Fruit fly (Drosophila melanogaster) whole organism, pupa: Measurements from ENCODE around the gene TAF1B.

ENCODE experiments used
- CG10348 ChIP-seq: fragments of 200-800 bp; sonication (Bioruptor generic); IDR thresholded peaks from 2 replicates; pipeline ENCODE4 v1.3.6; 2022; ENCODE audit warnings: missing biosample characterization, missing genetic modification characterization
- CG12605 ChIP-seq: fragments of 200-800 bp; sonication (Bioruptor generic); IDR thresholded peaks from 2 replicates; pipeline ENCODE4 v1.3.6; 2022; ENCODE audit warnings: missing biosample characterization, missing genetic modification characterization
- CG13204 ChIP-seq: fragments of 200-800 bp; sonication (Bioruptor generic); optimal IDR thresholded peaks from 2 replicates; lab custom pipeline; 2018; ENCODE audit warnings: missing biosample characterization, mild to moderate bottlenecking, missing genetic modification characterization, moderate library complexity
- CG14655 ChIP-seq: fragments of 200-800 bp; sonication (Bioruptor generic); optimal IDR thresholded peaks from 3 replicates; lab custom pipeline; 2017; ENCODE audit warnings: mild to moderate bottlenecking, missing biosample characterization, missing genetic modification reagents, missing genetic modification characterization
- CG15710 ChIP-seq: fragments of 200-800 bp; sonication (Bioruptor generic); optimal IDR thresholded peaks from 2 replicates; lab custom pipeline; 2018; ENCODE audit warnings: missing biosample characterization, mild to moderate bottlenecking, missing genetic modification characterization, moderate library complexity
- CG17806 ChIP-seq: fragments of 200-800 bp; sonication (Bioruptor generic); optimal IDR thresholded peaks from 2 replicates; lab custom pipeline; 2018; ENCODE audit warnings: missing biosample characterization, mild to moderate bottlenecking, missing genetic modification characterization, moderate library complexity
- CG32121 ChIP-seq: fragments of 200-800 bp; sonication (Bioruptor generic); IDR thresholded peaks from 2 replicates; pipeline ENCODE4 v1.3.6; 2022; ENCODE audit warnings: missing biosample characterization, missing genetic modification characterization
- CG34367 ChIP-seq: fragments of 200-800 bp; sonication (Bioruptor generic); optimal IDR thresholded peaks from 2 replicates; lab custom pipeline; 2018; ENCODE audit warnings: missing biosample characterization, mild to moderate bottlenecking, missing genetic modification characterization
- CG4496 ChIP-seq: fragments of 200-800 bp; sonication (Bioruptor generic); IDR thresholded peaks from 3 replicates; pipeline ENCODE4 v1.3.6; 2022; ENCODE audit warnings: missing biosample characterization, missing genetic modification characterization
- CG8159 ChIP-seq: fragments of 200-800 bp; sonication (Bioruptor generic); optimal IDR thresholded peaks from 3 replicates; lab custom pipeline; 2018; ENCODE audit warnings: missing biosample characterization, mild to moderate bottlenecking, missing genetic modification characterization, moderate library complexity
- CG8301 ChIP-seq: fragments of 200-800 bp; sonication (Bioruptor generic); optimal IDR thresholded peaks from 2 replicates; lab custom pipeline; 2018; ENCODE audit warnings: missing biosample characterization, mild to moderate bottlenecking, missing genetic modification characterization
- CG9948 ChIP-seq: fragments of 200-800 bp; sonication (Bioruptor generic); optimal IDR thresholded peaks from 2 replicates; lab custom pipeline; 2018; ENCODE audit warnings: missing biosample characterization, mild to moderate bottlenecking, missing genetic modification characterization, moderate library complexity
- D1 ChIP-seq: fragments of 200-800 bp; sonication (Bioruptor generic); optimal IDR thresholded peaks from 2 replicates; lab custom pipeline; 2018; ENCODE audit warnings: missing biosample characterization, mild to moderate bottlenecking, missing genetic modification characterization, moderate library complexity
- EcR ChIP-seq: fragments of 200-800 bp; sonication (Bioruptor generic); optimal IDR thresholded peaks from 3 replicates; lab custom pipeline; 2019; ENCODE audit warnings: missing biosample characterization, missing genetic modification characterization, mild to moderate bottlenecking, moderate library complexity, missing genetic modification reagents
- Ets98B ChIP-seq: fragments of 200-800 bp; sonication (Bioruptor generic); IDR thresholded peaks from 2 replicates; pipeline ENCODE4 v1.3.6; 2022; ENCODE audit warnings: missing biosample characterization, missing genetic modification characterization
- Pif1A ChIP-seq: fragments of 200-800 bp; sonication (Bioruptor generic); optimal IDR thresholded peaks from 3 replicates; lab custom pipeline; 2016; ENCODE audit warnings: missing biosample characterization, missing genetic modification characterization
- Pif1B ChIP-seq: fragments of 200-800 bp; sonication (Bioruptor generic); optimal IDR thresholded peaks from 3 replicates; lab custom pipeline; 2016; ENCODE audit warnings: missing biosample characterization, missing genetic modification characterization
- Snoo ChIP-seq: fragments of 200-800 bp; sonication (Bioruptor generic); optimal IDR thresholded peaks from 3 replicates; lab custom pipeline; 2017; ENCODE audit warnings: missing biosample characterization, mild to moderate bottlenecking, missing genetic modification characterization, inconsistent platforms
- fd96Ca ChIP-seq: fragments of 200-800 bp; sonication (Bioruptor generic); IDR thresholded peaks from 3 replicates; pipeline ENCODE4 v1.3.6; 2022; ENCODE audit warnings: missing biosample characterization, missing genetic modification characterization
- gl ChIP-seq: fragments of 200-800 bp; sonication (Bioruptor generic); optimal IDR thresholded peaks from 2 replicates; lab custom pipeline; 2018; ENCODE audit warnings: missing biosample characterization, mild to moderate bottlenecking, missing genetic modification characterization
- rn ChIP-seq: fragments of 200-800 bp; sonication (Bioruptor generic); IDR thresholded peaks from 2 replicates; pipeline ENCODE4 v1.3.6; 2022; ENCODE audit warnings: missing biosample characterization, missing genetic modification characterization

The TAF1B gene

dm6 chr3R:10108289-10108928 lies 35.6 kb downstream of the TAF1B start:
- TF ChIP-seq CG4496 (GFP tag; lab: Robert Waterston, UW): 0 out of 3 replicates have a peak, but pooled peaks have one; percentile 42
- TF ChIP-seq EcR: peak; percentile 9
- no peak for TF ChIP-seq rn (GFP tag; lab: Robert Waterston, UW)
- TF ChIP-seq, all 21 proteins: peak for 2

- no peak for TF ChIP-seq CG14655 (GFP tag; lab: Kevin White, UChicago)
- TF ChIP-seq CG32121 (GFP tag; lab: Robert Waterston, UW): peak; percentile 60; the same call in 1 of the 2 replicates
- no peak for TF ChIP-seq gl (tag; lab: Kevin White, UChicago)
Observed at dm6 chr3R:10106796-10107195, 37.2 kb downstream of the TAF1B start.

dm6 chr3R:10100498-10101196 lies 43.3 kb downstream of the TAF1B start:
- peak; percentile 52; the same call in 1 of the 3 replicates for TF ChIP-seq CG4496 (GFP tag; lab: Robert Waterston, UW)
- no peak for TF ChIP-seq rn (GFP tag; lab: Robert Waterston, UW)
- no peak for TF ChIP-seq CG15710 (tag; lab: Kevin White, UChicago)

DNA sequence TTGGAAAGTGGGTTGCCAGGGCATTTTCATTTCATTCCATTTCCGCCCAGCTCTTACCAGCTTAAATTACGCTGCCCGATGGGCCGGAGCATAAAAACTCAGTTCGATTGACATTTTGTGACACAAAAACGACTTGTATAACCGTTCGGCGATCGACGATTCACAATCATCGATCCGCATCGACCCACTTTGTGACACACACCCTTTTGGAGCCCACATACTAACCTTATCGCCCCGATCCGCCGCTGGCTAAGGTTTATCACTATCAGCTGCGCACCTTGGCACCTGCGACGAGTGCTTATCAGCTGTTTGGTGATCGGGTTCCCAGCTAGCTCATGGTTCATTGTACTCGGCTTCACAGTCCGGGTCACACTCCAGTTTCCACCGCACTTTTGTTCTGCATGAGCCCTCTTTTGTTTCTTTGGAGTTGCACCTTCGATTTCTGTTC lies 44.6 kb downstream of the TAF1B start:
- TF ChIP-seq Ets98B (GFP tag; lab: Robert Waterston, UW): no peak
- TF ChIP-seq Snoo (tag; lab: Kevin White, UChicago): no peak
- no peak for TF ChIP-seq CG15710 (tag; lab: Kevin White, UChicago)
- no peak for TF ChIP-seq CG8301 (tag; lab: Kevin White, UChicago)
- TF ChIP-seq CG12605 (GFP tag; lab: Robert Waterston, UW): no peak
- TF ChIP-seq CG17806: no peak
- no peak for TF ChIP-seq D1 (tag; lab: Kevin White, UChicago)
- peak; percentile 84 for TF ChIP-seq EcR

dm6 chr3R:10098296-10098675 lies 45.7 kb downstream of the TAF1B start:
- TF ChIP-seq gl (tag; lab: Kevin White, UChicago): no peak
- no peak for TF ChIP-seq CG17806
- no peak for TF ChIP-seq CG8301 (tag; lab: Kevin White, UChicago)
- no peak for TF ChIP-seq Pif1A (GFP tag; lab: Kevin White, UChicago)
- TF ChIP-seq CG10348 (GFP tag; lab: Robert Waterston, UW): no peak
- TF ChIP-seq Pif1B (GFP tag; lab: Kevin White, UChicago): no peak
- no peak for TF ChIP-seq Snoo (tag; lab: Kevin White, UChicago)
- no peak for TF ChIP-seq CG8159 (tag; lab: Kevin White, UChicago)
- TF ChIP-seq CG4496 (GFP tag; lab: Robert Waterston, UW): no peak
- TF ChIP-seq fd96Ca (GFP tag; lab: Robert Waterston, UW): no peak
- TF ChIP-seq CG12605 (GFP tag; lab: Robert Waterston, UW): no peak
- no peak for TF ChIP-seq rn (GFP tag; lab: Robert Waterston, UW)

DNA sequence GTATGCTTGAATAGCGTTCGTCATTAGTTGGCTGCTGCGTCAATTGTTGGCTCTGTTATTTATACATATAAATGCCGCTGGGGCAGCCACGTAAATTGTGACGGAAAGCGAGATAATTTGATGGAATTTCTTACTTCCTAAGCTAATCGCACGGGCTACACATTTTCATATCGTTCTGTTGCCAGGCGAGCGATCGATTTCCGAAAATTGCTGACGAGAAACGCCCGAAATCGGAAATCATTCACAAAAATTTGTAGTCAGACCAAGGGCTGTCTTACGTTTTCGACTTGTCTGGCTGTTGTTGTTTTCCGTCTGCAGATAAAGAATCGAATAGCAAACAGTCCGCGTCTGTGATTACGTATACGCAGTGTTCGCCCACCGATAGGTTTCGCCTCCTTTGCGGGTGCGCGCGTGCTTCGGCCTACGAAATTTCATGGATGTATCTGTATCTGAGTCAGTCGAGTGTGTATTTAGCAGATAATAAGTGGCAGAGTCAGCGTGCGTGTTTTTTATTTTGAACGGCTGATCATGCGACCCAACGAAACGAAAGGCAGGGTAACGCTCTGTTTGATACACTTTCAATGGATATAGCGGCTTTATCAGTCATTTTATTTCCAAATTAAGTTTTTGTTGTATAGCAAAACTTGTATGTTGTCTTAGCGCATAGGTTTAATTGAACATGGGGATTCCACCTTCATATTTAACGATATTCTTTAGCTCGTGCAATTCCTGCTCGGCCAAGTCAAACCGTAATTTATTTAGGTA lies 46.3 kb downstream of the TAF1B start:
- TF ChIP-seq EcR (peak; percentile 55), CG8159 (tag; lab: Kevin White, UChicago) (no peak), CG12605 (GFP tag; lab: Robert Waterston, UW) (0 out of 2 replicates have a peak, but pooled peaks have one; percentile 8), CG32121 (GFP tag; lab: Robert Waterston, UW) (0 out of 2 replicates have a peak, but pooled peaks have one; percentile 11)

DNA sequence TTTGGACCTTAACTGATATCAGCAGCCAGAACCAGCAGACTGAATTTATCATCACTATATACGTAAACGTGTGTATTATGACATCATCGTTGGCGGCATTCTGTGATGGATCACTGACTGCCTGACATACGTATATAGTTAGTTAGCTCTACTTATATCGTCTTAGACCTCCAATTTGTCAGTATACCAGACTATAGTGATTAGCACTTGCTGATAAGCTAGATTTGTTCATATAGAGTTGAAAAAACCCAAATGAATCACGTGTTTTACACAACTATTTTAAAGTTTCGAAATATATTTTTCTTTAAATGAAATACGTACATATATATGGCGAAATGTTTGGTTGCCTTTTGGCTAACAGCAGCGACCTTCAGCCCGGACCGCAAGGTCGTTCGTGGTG lies 48.2 kb downstream of the TAF1B start:
- TF ChIP-seq CG4496 (GFP tag; lab: Robert Waterston, UW) (no peak), Snoo (tag; lab: Kevin White, UChicago) (no peak), Ets98B (GFP tag; lab: Robert Waterston, UW) (no peak), CG32121 (GFP tag; lab: Robert Waterston, UW) (no peak), CG17806 (no peak), CG8159 (tag; lab: Kevin White, UChicago) (no peak), Pif1B (GFP tag; lab: Kevin White, UChicago) (no peak), CG12605 (GFP tag; lab: Robert Waterston, UW) (no peak), D1 (tag; lab: Kevin White, UChicago) (no peak), EcR (no peak), CG14655 (GFP tag; lab: Kevin White, UChicago) (no peak), gl (tag; lab: Kevin White, UChicago) (no peak), CG10348 (GFP tag; lab: Robert Waterston, UW) (no peak), CG34367 (tag; lab: Kevin White, UChicago) (no peak), CG15710 (tag; lab: Kevin White, UChicago) (no peak), CG9948 (tag; lab: Kevin White, UChicago) (no peak), CG8301 (tag; lab: Kevin White, UChicago) (no peak), fd96Ca (GFP tag; lab: Robert Waterston, UW) (no peak), CG13204 (no peak)
